Worm (Caenorhabditis elegans): ENCODE results near the gene F58F6.5.
"Not testable (repeated sequence)": the region's sequence is repeated elsewhere in the genome, so short reads cannot be mapped to it uniquely, and the experiment has no call there.

F58F6.5 gene

ce11 chrIV:1310337-1310736 lies 33.1 kb upstream of the F58F6.5 start:
- TF ChIP-seq hlh-30 (tag; optimal IDR thresholded peaks at IDR 0.05; ENCODE audit: insufficient read depth) = no peak
- TF ChIP-seq lin-38 (GFP tag; IDR thresholded peaks at IDR 0.05) = peak; percentile 88
- no peak for TF ChIP-seq lin-29 (GFP tag; IDR thresholded peaks at IDR 0.05)
- TF ChIP-seq unc-62 (GFP tag; optimal IDR thresholded peaks at IDR 0.05 in 1 of 2) = no peak
- no peak for TF ChIP-seq unc-62 (tag; optimal IDR thresholded peaks at IDR 0.05)
- no peak for TF ChIP-seq egl-27 (tag; optimal IDR thresholded peaks at IDR 0.05)

- TF ChIP-seq snpc-1.2 (GFP tag; IDR thresholded peaks at IDR 0.05) (no peak), D1046.2 (GFP tag; IDR thresholded peaks at IDR 0.05) (no peak), madf-9 (GFP tag; conservative IDR thresholded peaks at IDR 0.05) (no peak), dpl-1 (GFP tag; optimal IDR thresholded peaks at IDR 0.05) (peak; percentile 40), nhr-76 (tag; optimal IDR thresholded peaks at IDR 0.05) (no peak), lin-39 (tag; optimal IDR thresholded peaks at IDR 0.05) (no peak), hlh-30 (tag; optimal IDR thresholded peaks at IDR 0.05; ENCODE audit: insufficient read depth) (peak; percentile 16), lsy-2 (tag; optimal IDR thresholded peaks at IDR 0.05) (peak in 1 of 2 experiments; percentile 76), lin-38 (GFP tag; IDR thresholded peaks at IDR 0.05) (peak; percentile 96), Y48G9A.11 (GFP tag; IDR thresholded peaks at IDR 0.05) (0 out of 2 replicates have a peak, but pooled peaks have one; percentile 46), mdt-29 (GFP tag; IDR thresholded peaks at IDR 0.05) (no peak)
Observed at ce11 chrIV:1328682-1329212, 14.7 kb upstream of the F58F6.5 start, which contains the start of gene F53H1.3. Gene F53H1.3 (plus strand): TSS chrIV:1329162.

- TF ChIP-seq ama-1 (optimal IDR thresholded peaks at IDR 0.05); daf-8 (GFP tag; IDR thresholded peaks at IDR 0.05); lin-1 (GFP tag; IDR thresholded peaks at IDR 0.05): not testable (repeated sequence)
Observed at ce11 chrIV:1340788-1341187, 2.7 kb upstream of the F58F6.5 start, which contains the start of gene F58F6.6. Gene F58F6.6 (plus strand): TSS chrIV:1341088.

ce11 chrIV:1345421-1345820 lies 1.9 kb downstream of the F58F6.5 start:
- peak; percentile 77 for TF ChIP-seq set-16 (GFP tag; IDR thresholded peaks at IDR 0.05)

DNA sequence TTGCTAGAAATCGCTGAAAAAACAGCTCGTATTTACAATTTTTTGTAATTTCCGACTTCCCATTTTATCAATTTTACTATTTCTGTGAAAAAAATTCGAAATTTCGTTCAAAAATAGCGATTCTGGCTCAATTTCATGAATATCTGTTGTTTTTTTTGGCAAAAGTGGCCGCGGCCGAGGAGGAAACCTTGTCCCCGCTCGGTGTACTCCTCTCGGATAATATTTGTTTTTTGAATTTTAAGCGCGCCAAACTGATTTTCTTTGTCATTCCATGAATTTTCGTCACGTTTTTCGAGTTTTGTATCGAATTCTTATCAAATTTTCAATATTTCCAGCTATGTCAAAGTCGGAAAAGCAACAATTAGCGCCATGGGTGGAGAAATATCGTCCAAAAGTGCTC lies 3.5 kb downstream of the F58F6.5 start, which contains the start of gene rfc-2:
rfc-2 (plus strand) TSS at position 334 of the 400 bp plus-strand sequence.
- no peak for TF ChIP-seq jun-1 (tag; optimal IDR thresholded peaks at IDR 0.05)
- no peak for TF ChIP-seq lin-1 (GFP tag; IDR thresholded peaks at IDR 0.05)
- TF ChIP-seq lin-38 (GFP tag; IDR thresholded peaks at IDR 0.05) = peak; percentile 47; the same call in 1 of the 2 replicates
- TF ChIP-seq fkh-10 (GFP tag; optimal IDR thresholded peaks at IDR 0.05) = no peak
- no peak for TF ChIP-seq R02D3.7 (tag; optimal IDR thresholded peaks at IDR 0.05)
- peak; percentile 18; the same call in 1 of the 2 replicates for TF ChIP-seq dmd-6 (GFP tag; IDR thresholded peaks at IDR 0.05)
- peak; percentile 27 for TF ChIP-seq mep-1 (tag; optimal IDR thresholded peaks at IDR 0.05)
- peak; percentile 63 for TF ChIP-seq dpl-1 (GFP tag; optimal IDR thresholded peaks at IDR 0.05)
- TF ChIP-seq hif-1 (tag; optimal IDR thresholded peaks at IDR 0.05) = peak in 1 of 2 experiments; percentile 67
- peak; percentile 94 for TF ChIP-seq aha-1 (tag)
- peak; percentile 12 for TF ChIP-seq hlh-30 (tag; optimal IDR thresholded peaks at IDR 0.05; ENCODE audit: insufficient read depth)
- no peak for TF ChIP-seq madf-9 (GFP tag; conservative IDR thresholded peaks at IDR 0.05)
- peak; percentile 35 for TF ChIP-seq unc-130 (GFP tag; optimal IDR thresholded peaks at IDR 0.05)
- TF ChIP-seq lsy-2 (tag; optimal IDR thresholded peaks at IDR 0.05) = peak in 1 of 2 experiments; percentile 42
- TF ChIP-seq spr-3 (GFP tag; optimal IDR thresholded peaks at IDR 0.05) = no peak
- TF ChIP-seq ceh-20 (GFP tag; IDR thresholded peaks at IDR 0.05) = no peak
- no peak for TF ChIP-seq nhr-102 (tag; optimal IDR thresholded peaks at IDR 0.05)
- TF ChIP-seq mes-2 (tag; optimal IDR thresholded peaks at IDR 0.05; ENCODE audit: poor library complexity, severe bottlenecking) = peak; percentile 95
- no peak for TF ChIP-seq ama-1 (optimal IDR thresholded peaks at IDR 0.05)

All from whole organism, L4 larva.